Fruit fly (Drosophila melanogaster) whole organism, prepupa: Measurements from ENCODE around the gene pyd.

ENCODE experiments used
- CG10669 ChIP-seq: fragments of 200-800 bp; sonication (Bioruptor generic); optimal IDR thresholded peaks from 3 replicates; lab custom pipeline; 2018; ENCODE audit warnings: missing biosample characterization, mild to moderate bottlenecking, missing genetic modification characterization, moderate library complexity
- CG11294 ChIP-seq: fragments of 200-800 bp; sonication (Bioruptor generic); IDR thresholded peaks from 2 replicates; pipeline ENCODE4 v1.3.6; 2022; ENCODE audit warnings: missing biosample characterization, missing genetic modification characterization
- CG11762 ChIP-seq: fragments of 200-800 bp; sonication (Bioruptor generic); optimal IDR thresholded peaks from 3 replicates; lab custom pipeline; 2016; ENCODE audit warnings: missing biosample characterization, missing genetic modification characterization; ENCODE audit not compliant: insufficient read depth
- CG11902 ChIP-seq: fragments of 200-800 bp; sonication (Bioruptor generic); optimal IDR thresholded peaks from 3 replicates; lab custom pipeline; 2016; ENCODE audit warnings: missing biosample characterization, missing genetic modification characterization
- CG16779 ChIP-seq: fragments of 200-800 bp; sonication (Bioruptor generic); optimal IDR thresholded peaks from 3 replicates; lab custom pipeline; 2017; ENCODE audit warnings: missing biosample characterization, mild to moderate bottlenecking, missing genetic modification characterization
- CG3032 ChIP-seq: fragments of 200-800 bp; optimal IDR thresholded peaks from 2 replicates; lab custom pipeline; 2019; ENCODE audit warnings: missing biosample characterization, mild to moderate bottlenecking, missing genetic modification characterization, moderate library complexity
- CG31627 ChIP-seq: fragments of 200-800 bp; sonication (Bioruptor generic); optimal IDR thresholded peaks from 3 replicates; lab custom pipeline; 2016; ENCODE audit warnings: missing biosample characterization, missing genetic modification characterization
- CG32006 ChIP-seq: fragments of 200-800 bp; sonication (Bioruptor generic); optimal IDR thresholded peaks from 3 replicates; lab custom pipeline; 2017; ENCODE audit warnings: missing biosample characterization, mild to moderate bottlenecking, missing genetic modification characterization
- CG34406 ChIP-seq: fragments of 200-800 bp; sonication (Bioruptor generic); optimal IDR thresholded peaks from 3 replicates; lab custom pipeline; 2016; ENCODE audit warnings: missing biosample characterization, missing genetic modification characterization
- CG3919 ChIP-seq: fragments of 200-800 bp; sonication (Bioruptor generic); optimal IDR thresholded peaks from 3 replicates; lab custom pipeline; 2016; ENCODE audit warnings: missing biosample characterization, missing genetic modification characterization
- CG4318 ChIP-seq: fragments of 200-800 bp; sonication (Bioruptor generic); optimal IDR thresholded peaks from 3 replicates; lab custom pipeline; 2017; ENCODE audit warnings: missing biosample characterization, mild to moderate bottlenecking, missing genetic modification characterization
- CG6163 ChIP-seq: fragments of 200-800 bp; sonication (Bioruptor generic); IDR thresholded peaks from 3 replicates; pipeline ENCODE4 v1.3.6; 2022; ENCODE audit warnings: missing biosample characterization, missing genetic modification characterization
- CG6276 ChIP-seq: fragments of 200-800 bp; sonication (Bioruptor generic); optimal IDR thresholded peaks from 2 replicates; lab custom pipeline; 2017; ENCODE audit warnings: missing biosample characterization, mild to moderate bottlenecking, missing genetic modification characterization
- CG6792 ChIP-seq: fragments of 200-800 bp; sonication (Bioruptor generic); optimal IDR thresholded peaks from 3 replicates; lab custom pipeline; 2016; ENCODE audit warnings: missing biosample characterization, missing genetic modification characterization
- CG6808 ChIP-seq: fragments of 200-800 bp; sonication (Bioruptor generic); optimal IDR thresholded peaks from 3 replicates; lab custom pipeline; 2017; ENCODE audit warnings: missing biosample characterization, missing genetic modification characterization, mild to moderate bottlenecking, moderate library complexity, missing genetic modification reagents
- CG6854 ChIP-seq: fragments of 200-800 bp; sonication (Bioruptor generic); optimal IDR thresholded peaks from 2 replicates; lab custom pipeline; 2017; ENCODE audit warnings: missing biosample characterization, mild to moderate bottlenecking, missing genetic modification characterization
- CG7368 ChIP-seq: fragments of 200-800 bp; sonication (Bioruptor generic); optimal IDR thresholded peaks from 3 replicates; lab custom pipeline; 2016; ENCODE audit warnings: missing biosample characterization, missing genetic modification characterization
- CG8119 ChIP-seq: fragments of 200-800 bp; sonication (Bioruptor generic); IDR thresholded peaks from 3 replicates; pipeline ENCODE4 v1.3.6; 2022; ENCODE audit warnings: missing biosample characterization, missing genetic modification characterization
- CG8319 ChIP-seq: fragments of 200-800 bp; sonication (Bioruptor generic); optimal IDR thresholded peaks from 3 replicates; lab custom pipeline; 2016; ENCODE audit warnings: missing biosample characterization, missing genetic modification characterization
- CG8632 ChIP-seq: fragments of 200-800 bp; sonication (Bioruptor generic); optimal IDR thresholded peaks from 3 replicates; lab custom pipeline; 2016; ENCODE audit warnings: missing biosample characterization, missing genetic modification characterization
- CG9139 ChIP-seq: fragments of 200-800 bp; sonication (Bioruptor generic); optimal IDR thresholded peaks from 3 replicates; lab custom pipeline; 2017; ENCODE audit warnings: missing biosample characterization, mild to moderate bottlenecking, missing genetic modification characterization
- Eip75B ChIP-seq: fragments of 200-800 bp; sonication (Bioruptor generic); optimal IDR thresholded peaks from 3 replicates; lab custom pipeline; 2016; ENCODE audit warnings: missing biosample characterization, missing genetic modification characterization
- Eip78C ChIP-seq: fragments of 200-800 bp; sonication (Bioruptor generic); peaks from one replicate; lab custom pipeline; 2016; ENCODE audit warnings: missing biosample characterization, missing genetic modification characterization
- Ets21C ChIP-seq: fragments of 200-800 bp; sonication (Bioruptor generic); optimal IDR thresholded peaks from 3 replicates; lab custom pipeline; 2016; ENCODE audit warnings: missing biosample characterization, missing genetic modification characterization
- Ets96B ChIP-seq: fragments of 200-800 bp; optimal IDR thresholded peaks from 2 replicates; lab custom pipeline; 2019; ENCODE audit warnings: missing biosample characterization, mild to moderate bottlenecking, missing genetic modification characterization, moderate library complexity
- Gug ChIP-seq: fragments of 200-800 bp; sonication (Bioruptor generic); IDR thresholded peaks from 2 replicates; pipeline ENCODE4 v1.3.6; 2022; ENCODE audit warnings: missing biosample characterization, missing genetic modification characterization
- Hr38 ChIP-seq: sonication (Bioruptor generic); optimal IDR thresholded peaks from 2 replicates; lab custom pipeline; 2016; ENCODE audit warnings: missing biosample characterization, missing genetic modification characterization
- Hr39 ChIP-seq: fragments of 200-800 bp; sonication (Bioruptor generic); optimal IDR thresholded peaks from 2 replicates; lab custom pipeline; 2016; ENCODE audit warnings: missing biosample characterization, missing genetic modification characterization
- Hr4 ChIP-seq: fragments of 200-800 bp; sonication (Bioruptor generic); optimal IDR thresholded peaks from 3 replicates; lab custom pipeline; 2016; ENCODE audit warnings: missing biosample characterization, missing genetic modification characterization
- Lpt ChIP-seq: fragments of 200-800 bp; sonication (Bioruptor generic); optimal IDR thresholded peaks from 3 replicates; lab custom pipeline; 2016; ENCODE audit warnings: missing biosample characterization, missing genetic modification characterization
- Met ChIP-seq: fragments of 200-800 bp; sonication (Bioruptor generic); optimal IDR thresholded peaks from 3 replicates; lab custom pipeline; 2016; ENCODE audit warnings: missing biosample characterization, missing genetic modification characterization
- OdsH ChIP-seq: fragments of 200-800 bp; sonication (Bioruptor generic); optimal IDR thresholded peaks from 3 replicates; lab custom pipeline; 2016; ENCODE audit warnings: missing biosample characterization, missing genetic modification characterization
- Smox ChIP-seq: fragments of 200-800 bp; sonication (Bioruptor generic); optimal IDR thresholded peaks from 3 replicates; lab custom pipeline; 2016; ENCODE audit warnings: missing biosample characterization, missing genetic modification characterization
- Sox102F ChIP-seq: fragments of 200-800 bp; sonication (Bioruptor generic); optimal IDR thresholded peaks from 2 replicates; lab custom pipeline; 2016; ENCODE audit warnings: missing biosample characterization, mild to moderate bottlenecking, missing genetic modification characterization
- Sox14 ChIP-seq: fragments of 200-800 bp; sonication (Bioruptor generic); optimal IDR thresholded peaks from 3 replicates; lab custom pipeline; 2016; ENCODE audit warnings: missing biosample characterization, missing genetic modification characterization
- achi ChIP-seq: fragments of 200-800 bp; sonication (Bioruptor generic); optimal IDR thresholded peaks from 3 replicates; lab custom pipeline; 2016; ENCODE audit warnings: missing biosample characterization, missing genetic modification characterization
- acj6 ChIP-seq: fragments of 200-800 bp; sonication (Bioruptor generic); optimal IDR thresholded peaks from 3 replicates; lab custom pipeline; 2016; ENCODE audit warnings: missing biosample characterization, missing genetic modification characterization
- cyc ChIP-seq: fragments of 200-800 bp; sonication (Bioruptor generic); optimal IDR thresholded peaks from 3 replicates; lab custom pipeline; 2016; ENCODE audit warnings: missing biosample characterization, missing genetic modification characterization
- dac ChIP-seq: fragments of 200-800 bp; sonication (Bioruptor generic); optimal IDR thresholded peaks from 2 replicates; lab custom pipeline; 2017; ENCODE audit warnings: missing biosample characterization, mild to moderate bottlenecking, missing genetic modification characterization
- dsx ChIP-seq: fragments of 200-800 bp; optimal IDR thresholded peaks from 3 replicates; lab custom pipeline; 2019; ENCODE audit warnings: missing biosample characterization, mild to moderate bottlenecking, missing genetic modification characterization, moderate library complexity; ENCODE audit not compliant: poor library complexity, severe bottlenecking
- eg ChIP-seq: fragments of 200-800 bp; sonication (Bioruptor generic); IDR thresholded peaks from 3 replicates; pipeline ENCODE4 v1.3.6; 2022; ENCODE audit warnings: missing biosample characterization, missing genetic modification characterization
- esn ChIP-seq: fragments of 200-800 bp; sonication (Bioruptor generic); optimal IDR thresholded peaks from 2 replicates; lab custom pipeline; 2016; ENCODE audit warnings: missing biosample characterization, mild to moderate bottlenecking, missing genetic modification characterization, moderate library complexity
- fd59A ChIP-seq: fragments of 200-800 bp; sonication (Bioruptor generic); optimal IDR thresholded peaks from 2 replicates; lab custom pipeline; 2017; ENCODE audit warnings: missing biosample characterization, mild to moderate bottlenecking, missing genetic modification characterization, missing genetic modification reagents
- fd85E ChIP-seq: fragments of 200-800 bp; sonication (Bioruptor generic); optimal IDR thresholded peaks from 3 replicates; lab custom pipeline; 2016; ENCODE audit warnings: missing biosample characterization, missing genetic modification characterization
- fkh ChIP-seq: fragments of 200-800 bp; sonication (Bioruptor generic); optimal IDR thresholded peaks from 3 replicates; lab custom pipeline; 2017; ENCODE audit warnings: missing biosample characterization, mild to moderate bottlenecking, missing genetic modification characterization, moderate library complexity
- lz ChIP-seq: fragments of 200-800 bp; sonication (Bioruptor generic); optimal IDR thresholded peaks from 3 replicates; lab custom pipeline; 2016; ENCODE audit warnings: missing biosample characterization, missing genetic modification characterization
- net ChIP-seq: fragments of 200-800 bp; sonication (Bioruptor generic); optimal IDR thresholded peaks from 3 replicates; lab custom pipeline; 2016; ENCODE audit warnings: missing biosample characterization, missing genetic modification characterization
- pdm3 ChIP-seq: fragments of 200-800 bp; sonication (Bioruptor generic); optimal IDR thresholded peaks from 3 replicates; lab custom pipeline; 2016; ENCODE audit warnings: missing biosample characterization, missing genetic modification characterization
- spab ChIP-seq: fragments of 200-800 bp; sonication (Bioruptor generic); optimal IDR thresholded peaks from 2 replicates; lab custom pipeline; 2017; ENCODE audit warnings: missing biosample characterization, mild to moderate bottlenecking, missing genetic modification characterization, missing genetic modification reagents
- ss ChIP-seq, 2 experiments: fragments of 200-800 bp; sonication (Bioruptor generic); optimal IDR thresholded peaks; 2 replicates in 1 of 2; 3 replicates in 1 of 2; lab custom pipeline; 2017 to 2018; ENCODE audit warnings: mild to moderate bottlenecking in 2 of 2, missing biosample characterization in 2 of 2, missing genetic modification characterization in 2 of 2, moderate library complexity in 1 of 2
- topi ChIP-seq: fragments of 200-800 bp; sonication (Bioruptor generic); optimal IDR thresholded peaks from 3 replicates; lab custom pipeline; 2016; ENCODE audit warnings: missing biosample characterization, missing genetic modification characterization

pyd gene

dm6 chr3R:8847096-8847639 is 84.5 kb downstream of the pyd start:
- peak; percentile 50 for TF ChIP-seq CG8632
- TF ChIP-seq CG11294 = no peak
- peak; percentile 55 for TF ChIP-seq esn (GFP tag; lab: Kevin White, UChicago)
- peak; percentile 34 for TF ChIP-seq CG6808 (GFP tag; lab: Kevin White, UChicago)
- TF ChIP-seq OdsH (GFP tag; lab: Kevin White, UChicago) = peak; percentile 64
- no peak for TF ChIP-seq CG4318 (GFP tag; lab: Kevin White, UChicago)
- peak; percentile 70 for TF ChIP-seq CG6163 (GFP tag; lab: Robert Waterston, UW)
- peak; percentile 10 for TF ChIP-seq net
- peak; percentile 59; the same call in 2 of the 3 replicates for TF ChIP-seq CG8119 (GFP tag; lab: Robert Waterston, UW)
- TF ChIP-seq fd59A (GFP tag; lab: Kevin White, UChicago) = peak; percentile 44
- no peak for TF ChIP-seq CG9139 (GFP tag; lab: Kevin White, UChicago)
- TF ChIP-seq CG3032 (tag; lab: Kevin White, UChicago) = peak; percentile 43
- peak; percentile 52 for TF ChIP-seq CG34406 (GFP tag; lab: Kevin White, UChicago)
- peak; percentile 83 for TF ChIP-seq Eip78C
- peak; percentile 42 for TF ChIP-seq Sox14
- TF ChIP-seq CG7368 = no peak
- peak; percentile 45 for TF ChIP-seq lz (GFP tag; lab: Kevin White, UChicago)
- peak; percentile 66 for TF ChIP-seq pdm3
- no peak for TF ChIP-seq fkh (GFP tag; lab: Kevin White, UChicago)
- peak; percentile 22 for TF ChIP-seq CG11762 (GFP tag; lab: Kevin White, UChicago)
- TF ChIP-seq CG6276 = peak; percentile 17
- TF ChIP-seq CG16779 (tag; lab: Kevin White, UChicago) = no peak
- peak; percentile 51 for TF ChIP-seq Hr4 (GFP tag; lab: Kevin White, UChicago)
- peak; percentile 43 for TF ChIP-seq Ets96B (tag; lab: Kevin White, UChicago)
- peak; percentile 36 for TF ChIP-seq cyc (GFP tag; lab: Kevin White, UChicago)
- TF ChIP-seq CG8319 = peak; percentile 35
- peak in 1 of 2 experiments; percentile 55 for TF ChIP-seq ss (GFP tag; optimal IDR thresholded peaks at IDR 0.05; lab: Kevin White, UChicago)
- TF ChIP-seq Gug (GFP tag; lab: Robert Waterston, UW) = no peak
- TF ChIP-seq acj6 (GFP tag; lab: Kevin White, UChicago) = peak; percentile 74
- TF ChIP-seq eg (GFP tag; lab: Robert Waterston, UW) = peak; percentile 56; the same call in 1 of the 3 replicates
- TF ChIP-seq Sox102F (GFP tag; lab: Kevin White, UChicago) = peak; percentile 50
- peak; percentile 54 for TF ChIP-seq Met
- TF ChIP-seq Smox = peak; percentile 32
- peak; percentile 61 for TF ChIP-seq CG6792 (GFP tag; lab: Kevin White, UChicago)
- TF ChIP-seq spab (GFP tag; lab: Kevin White, UChicago) = peak; percentile 15
- peak; percentile 29 for TF ChIP-seq Ets21C (GFP tag; lab: Kevin White, UChicago)
- no peak for TF ChIP-seq CG6854 (GFP tag; lab: Kevin White, UChicago)
- TF ChIP-seq Lpt (GFP tag; lab: Kevin White, UChicago) = no peak
- TF ChIP-seq Eip75B = peak; percentile 70
- peak; percentile 60 for TF ChIP-seq achi
- TF ChIP-seq topi (GFP tag; lab: Kevin White, UChicago) = peak; percentile 40
- TF ChIP-seq fd85E (GFP tag; lab: Kevin White, UChicago) = no peak
- peak; percentile 59 for TF ChIP-seq CG10669 (GFP tag; lab: Kevin White, UChicago)
- TF ChIP-seq CG11902 (GFP tag; lab: Kevin White, UChicago) = peak; percentile 49
- TF ChIP-seq dac (GFP tag; lab: Kevin White, UChicago) = peak; percentile 11
- TF ChIP-seq Hr39 (GFP tag; lab: Kevin White, UChicago) = peak; percentile 52
- TF ChIP-seq CG31627 (GFP tag; lab: Kevin White, UChicago) = peak; percentile 53
- TF ChIP-seq Hr38 (GFP tag; lab: Kevin White, UChicago) = no peak
- peak; percentile 12 for TF ChIP-seq dsx (GFP tag; lab: Kevin White, UChicago)
- TF ChIP-seq CG32006 (GFP tag; lab: Kevin White, UChicago) = peak; percentile 59
- peak; percentile 64 for TF ChIP-seq CG3919 (GFP tag; lab: Kevin White, UChicago)
